Worm (Caenorhabditis elegans): ENCODE data around the gene srh-104.

ce11 chrV:16253687-16254086 is 9.7 kb upstream of the srh-104 start, which contains the start of gene gcy-20:
- TF ChIP-seq flt-1 (GFP tag; IDR thresholded peaks at IDR 0.05) (no peak), hmg-4 (GFP tag; optimal IDR thresholded peaks at IDR 0.05) (no peak), tbx-37 (GFP tag; conservative IDR thresholded peaks at IDR 0.05) (no peak), ama-1 (optimal IDR thresholded peaks at IDR 0.05) (no peak), scrt-1 (GFP tag; IDR thresholded peaks at IDR 0.05) (no peak), pes-1 (GFP tag; IDR thresholded peaks at IDR 0.05) (no peak), ets-7 (tag; optimal IDR thresholded peaks at IDR 0.05) (no peak), aly-1 (tag; optimal IDR thresholded peaks at IDR 0.05) (no peak), B0310.2 (tag; optimal IDR thresholded peaks at IDR 0.05) (no peak)

All from whole organism, early embryonic.